Worm (Caenorhabditis elegans): ENCODE measurements around the gene F08F8.9.

- TF ChIP-seq cog-1 (tag; optimal IDR thresholded peaks at IDR 0.05) (no peak), tab-1 (GFP tag; IDR thresholded peaks at IDR 0.05) (no peak), flt-1 (GFP tag; IDR thresholded peaks at IDR 0.05) (no peak), ztf-23 (GFP tag; IDR thresholded peaks at IDR 0.05) (no peak), med-1 (GFP tag; optimal IDR thresholded peaks at IDR 0.05; ENCODE audit: insufficient read depth) (no peak), ztf-29 (GFP tag; IDR thresholded peaks at IDR 0.05) (no peak), T22C8.4 (GFP tag; IDR thresholded peaks at IDR 0.05) (no peak), klf-2 (GFP tag; conservative IDR thresholded peaks at IDR 0.05) (no peak)
Observed at ce11 chrIII:7381546-7382171, 27.9 kb upstream of the F08F8.9 start, which contains the start of the genes hmg-4 and T20B12.3.

All from whole organism, midembryonic.